Fruit fly (Drosophila melanogaster) whole organism, wandering third instar larva: ENCODE measurements around the gene Tim17a1.

ENCODE experiments used
- CG9705 ChIP-seq: fragments of 200-800 bp; sonication (Bioruptor generic); optimal IDR thresholded peaks from 2 replicates; lab custom pipeline; 2018; ENCODE audit warnings: missing biosample characterization, mild to moderate bottlenecking, missing genetic modification characterization
- Vsx2 ChIP-seq: fragments of 200-300, 225-300 bp; sonication (Bioruptor generic); optimal IDR thresholded peaks from 2 replicates; lab custom pipeline; 2018; ENCODE audit warnings: missing biosample characterization, missing genetic modification characterization; ENCODE audit not compliant: partially characterized antibody
- br ChIP-seq: fragments of 200-800 bp; sonication (Bioruptor generic); optimal IDR thresholded peaks from 2 replicates; lab custom pipeline; 2016; ENCODE audit warnings: missing biosample characterization, missing genetic modification characterization

DNA sequence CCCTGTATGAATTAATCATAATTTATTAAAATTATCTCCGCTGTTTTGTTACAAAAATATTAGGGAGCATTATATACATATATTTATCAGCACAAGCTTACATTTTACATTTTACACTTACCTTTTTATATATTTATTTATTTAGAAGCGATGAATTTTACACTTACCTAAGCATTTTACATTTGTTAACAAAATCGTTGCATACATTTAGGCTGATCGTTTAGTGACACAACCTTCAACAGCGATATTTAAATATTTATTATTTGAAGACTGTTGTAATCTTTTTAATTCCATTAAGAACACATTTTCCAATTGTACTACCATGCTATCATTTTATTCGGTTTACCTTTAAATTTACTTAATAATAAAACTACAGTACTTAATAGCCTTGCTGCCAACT, 19.3 kb upstream of the Tim17a1 start:
- TF ChIP-seq br (GFP tag; lab: Kevin White, UChicago) (no peak), CG9705 (GFP tag; lab: Kevin White, UChicago) (no peak), Vsx2 (GFP tag; lab: Kevin White, UChicago) (no peak)
